Worm (Caenorhabditis elegans): ENCODE data around the gene srw-79.

- TF ChIP-seq klf-2 (GFP tag; conservative IDR thresholded peaks at IDR 0.05) (no peak), ref-1 (GFP tag; conservative IDR thresholded peaks at IDR 0.05) (no peak), ztf-29 (GFP tag; IDR thresholded peaks at IDR 0.05) (no peak), tab-1 (GFP tag; IDR thresholded peaks at IDR 0.05) (no peak), flt-1 (GFP tag; IDR thresholded peaks at IDR 0.05) (no peak), ztf-23 (GFP tag; IDR thresholded peaks at IDR 0.05) (no peak)
These were observed 43.6 kb downstream of the srw-79 start for ce11 chrII:2990089-2990488.
